Worm (Caenorhabditis elegans): ENCODE results near the gene ZC204.14.

DNA sequence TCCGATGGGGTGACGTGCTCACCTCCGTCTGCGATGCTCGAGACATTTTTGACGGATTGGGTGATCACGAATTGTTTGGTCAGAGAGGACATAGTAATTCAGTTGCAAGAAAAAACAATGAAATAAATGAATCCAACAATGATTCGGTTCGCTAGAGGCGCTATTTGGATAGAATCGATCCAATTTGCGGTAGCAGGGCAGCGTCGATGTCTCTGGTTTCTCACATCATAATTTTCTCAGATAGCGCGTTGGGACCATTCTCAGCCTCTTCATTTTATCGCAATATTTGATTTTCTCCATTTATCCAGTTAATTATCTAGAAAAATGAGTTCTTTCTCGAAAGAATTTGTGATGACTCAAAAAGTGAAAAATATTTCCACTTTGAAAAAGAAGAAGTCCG is 43.6 kb upstream of the ZC204.14 start, which contains the start of gene sdz-18:
- TF ChIP-seq cog-1 (tag; optimal IDR thresholded peaks at IDR 0.05) (no peak), ref-1 (GFP tag; conservative IDR thresholded peaks at IDR 0.05) (no peak), ztf-29 (GFP tag; IDR thresholded peaks at IDR 0.05) (no peak), flt-1 (GFP tag; IDR thresholded peaks at IDR 0.05) (no peak), klf-2 (GFP tag; conservative IDR thresholded peaks at IDR 0.05) (no peak)

Data from whole organism, midembryonic.